Fruit fly (Drosophila melanogaster) S2 (cell line): ENCODE results near the gene Drice.

Experiments used
- CG8478 ChIP-seq: fragments of >200 bp; optimal IDR thresholded peaks from 2 replicates; lab custom pipeline; 2018
- CTCF ChIP-seq, 2 experiments: fragments of >200 bp; optimal IDR thresholded peaks; 2 replicates each; lab custom pipeline; 2018

dm6 chr3R:29835710-29836049 lies 36.2 kb downstream of the Drice start, which contains the start of gene Prtl99C:
- TF ChIP-seq CG8478 (no peak), CTCF (optimal IDR thresholded peaks at IDR 0.05; lab: Kevin White, UChicago) (no peak)
